Worm (Caenorhabditis elegans) whole organism, mixed stage, embryonic: ENCODE results near the gene M02E1.4.

Experiments used
- M03D4.4 ChIP-seq: sonication (generic microtip); optimal IDR thresholded peaks from 2 replicates; lab custom pipeline; 2017; ENCODE audit warnings: mild to moderate bottlenecking, missing genetic modification characterization, missing compliant biosample characterization
- bed-3 ChIP-seq: fragments of 200-800 bp; sonication (Bioruptor generic); optimal IDR thresholded peaks from 3 replicates; lab custom pipeline; 2018; ENCODE audit warnings: mild to moderate bottlenecking, missing genetic modification characterization, moderate library complexity, missing compliant biosample characterization
- ceh-39 ChIP-seq: fragments of 150-350 bp; optimal IDR thresholded peaks from 2 replicates; lab custom pipeline; 2014; ENCODE audit warnings: missing biosample characterization, missing genetic modification characterization
- ceh-43 ChIP-seq: fragments of 200-800 bp; sonication (Bioruptor generic); optimal IDR thresholded peaks from 2 replicates; lab custom pipeline; 2018; ENCODE audit warnings: mild to moderate bottlenecking, missing genetic modification characterization, moderate library complexity, missing compliant biosample characterization
- ceh-83 ChIP-seq: fragments of 200-800 bp; sonication (Bioruptor generic); optimal IDR thresholded peaks from 2 replicates; lab custom pipeline; 2018; ENCODE audit warnings: mild to moderate bottlenecking, missing genetic modification characterization, missing compliant biosample characterization
- ces-1 ChIP-seq: fragments of 150-350 bp; optimal IDR thresholded peaks from 2 replicates; lab custom pipeline; 2014; ENCODE audit warnings: missing biosample characterization, missing genetic modification reagents, missing genetic modification characterization
- drap-1 ChIP-seq: fragments of 200-800 bp; sonication (Bioruptor generic); optimal IDR thresholded peaks from 3 replicates; lab custom pipeline; 2018; ENCODE audit warnings: mild to moderate bottlenecking, missing genetic modification characterization, missing compliant biosample characterization
- elt-1 ChIP-seq: sonication (generic microtip); optimal IDR thresholded peaks from 2 replicates; lab custom pipeline; 2017; ENCODE audit warnings: missing genetic modification characterization, mild to moderate bottlenecking, missing compliant biosample characterization, antibody characterized with exemption, moderate library complexity, borderline replicate concordance; ENCODE audit not compliant: insufficient read depth
- elt-3 ChIP-seq: fragments of 150-350 bp; optimal IDR thresholded peaks from 2 replicates; lab custom pipeline; 2014; ENCODE audit warnings: missing biosample characterization, missing genetic modification characterization
- flh-1 ChIP-seq: fragments of 200-800 bp; sonication (Bioruptor generic); optimal IDR thresholded peaks from 2 replicates; lab custom pipeline; 2018; ENCODE audit warnings: mild to moderate bottlenecking, missing genetic modification characterization, moderate library complexity, missing compliant biosample characterization
- ham-2 ChIP-seq: fragments of 200-800 bp; sonication (Bioruptor generic); optimal IDR thresholded peaks from 2 replicates; lab custom pipeline; 2018; ENCODE audit warnings: mild to moderate bottlenecking, missing genetic modification characterization, missing compliant biosample characterization
- hlh-1 ChIP-seq: fragments of 150-350 bp; optimal IDR thresholded peaks from 2 replicates; lab custom pipeline; 2014; ENCODE audit warnings: missing biosample characterization, missing genetic modification reagents, missing genetic modification characterization
- lin-13 ChIP-seq: fragments of 150-350 bp; optimal IDR thresholded peaks from 2 replicates; lab custom pipeline; 2014; ENCODE audit warnings: missing biosample characterization, missing genetic modification characterization
- lin-32 ChIP-seq: fragments of 200-800 bp; sonication (Bioruptor generic); optimal IDR thresholded peaks from 2 replicates; lab custom pipeline; 2018; ENCODE audit warnings: mild to moderate bottlenecking, missing genetic modification characterization, missing compliant biosample characterization
- lsy-2 ChIP-seq: fragments of 150-350 bp; optimal IDR thresholded peaks from 2 replicates; lab custom pipeline; 2014; ENCODE audit warnings: missing biosample characterization, missing genetic modification characterization
- mab-5 ChIP-seq: fragments of 150-350 bp; optimal IDR thresholded peaks from 2 replicates; lab custom pipeline; 2014; ENCODE audit warnings: missing biosample characterization, missing genetic modification characterization
- mep-1 ChIP-seq: fragments of 150-350 bp; optimal IDR thresholded peaks from 2 replicates; lab custom pipeline; 2017; ENCODE audit warnings: missing biosample characterization, missing genetic modification reagents, missing genetic modification characterization, inconsistent platforms
- mls-2 ChIP-seq: sonication (generic microtip); optimal IDR thresholded peaks from 2 replicates; lab custom pipeline; 2016; ENCODE audit warnings: mild to moderate bottlenecking, missing genetic modification characterization, moderate library complexity, missing compliant biosample characterization
- nhr-12 ChIP-seq: fragments of 150-350 bp; optimal IDR thresholded peaks from 2 replicates; lab custom pipeline; 2014; ENCODE audit warnings: missing biosample characterization, missing genetic modification characterization
- nhr-2 ChIP-seq: fragments of 150-350 bp; optimal IDR thresholded peaks from 2 replicates; lab custom pipeline; 2014; ENCODE audit warnings: missing biosample characterization, missing genetic modification characterization
- nhr-237 ChIP-seq: fragments of 150-350 bp; optimal IDR thresholded peaks from 2 replicates; lab custom pipeline; 2014; ENCODE audit warnings: missing biosample characterization, missing genetic modification characterization
- nhr-28 ChIP-seq: fragments of 150-350 bp; optimal IDR thresholded peaks from 2 replicates; lab custom pipeline; 2014; ENCODE audit warnings: missing biosample characterization, missing genetic modification characterization
- nhr-76 ChIP-seq: sonication (generic microtip); optimal IDR thresholded peaks from 2 replicates; lab custom pipeline; 2017; ENCODE audit warnings: missing biosample characterization, missing genetic modification characterization
- pha-4 ChIP-seq: fragments of 150-350 bp; optimal IDR thresholded peaks from 2 replicates; lab custom pipeline; 2018; ENCODE audit warnings: missing biosample characterization, missing genetic modification reagents, missing genetic modification characterization
- sem-2 ChIP-seq: fragments of 200-800 bp; sonication (Bioruptor generic); optimal IDR thresholded peaks from 2 replicates; lab custom pipeline; 2018; ENCODE audit warnings: mild to moderate bottlenecking, missing genetic modification characterization, missing compliant biosample characterization
- snpc-4 ChIP-seq: fragments of 150-350 bp; optimal IDR thresholded peaks from 2 replicates; lab custom pipeline; 2014; ENCODE audit warnings: missing biosample characterization, missing genetic modification characterization
- sptf-1 ChIP-seq: sonication (generic microtip); optimal IDR thresholded peaks from 2 replicates; lab custom pipeline; 2017; ENCODE audit warnings: mild to moderate bottlenecking, missing genetic modification characterization, moderate library complexity, missing compliant biosample characterization
- tbx-8 ChIP-seq: fragments of 200-800 bp; sonication (Bioruptor generic); optimal IDR thresholded peaks from 2 replicates; lab custom pipeline; 2018; ENCODE audit warnings: mild to moderate bottlenecking, missing genetic modification characterization, moderate library complexity, missing compliant biosample characterization
- unc-120 ChIP-seq: sonication (generic microtip); optimal IDR thresholded peaks from 2 replicates; lab custom pipeline; 2017; ENCODE audit warnings: missing genetic modification characterization, missing compliant biosample characterization; ENCODE audit not compliant: poor library complexity, severe bottlenecking
- unc-62 ChIP-seq: fragments of 150-350 bp; optimal IDR thresholded peaks from 2 replicates; lab custom pipeline; 2014; ENCODE audit warnings: missing biosample characterization, missing genetic modification reagents, missing genetic modification characterization
- zip-8 ChIP-seq: fragments of 150-350 bp; optimal IDR thresholded peaks from 2 replicates; lab custom pipeline; 2014; ENCODE audit warnings: missing biosample characterization, missing genetic modification characterization
- ztf-11 ChIP-seq: fragments of 150-350 bp; optimal IDR thresholded peaks from 2 replicates; lab custom pipeline; 2014; ENCODE audit warnings: missing biosample characterization, missing genetic modification characterization

M02E1.4 gene

ce11 chrX:299090-299489, 14.0 kb upstream of the M02E1.4 start:
- TF ChIP-seq zip-8 (tag; lab: Kevin White, UChicago): no peak
- TF ChIP-seq nhr-12 (tag; lab: Kevin White, UChicago): no peak
- no peak for TF ChIP-seq nhr-28 (tag; lab: Kevin White, UChicago)
- TF ChIP-seq mep-1 (tag; lab: Kevin White, UChicago): no peak
- TF ChIP-seq ces-1 (GFP tag; lab: Kevin White, UChicago): no peak
- TF ChIP-seq nhr-76: no peak
- TF ChIP-seq M03D4.4 (tag; lab: Kevin White, UChicago): no peak
- TF ChIP-seq ceh-43: no peak
- no peak for TF ChIP-seq pha-4
- no peak for TF ChIP-seq snpc-4
- TF ChIP-seq lin-13 (tag; lab: Kevin White, UChicago): no peak
- TF ChIP-seq flh-1 (GFP tag; lab: Kevin White, UChicago): no peak
- no peak for TF ChIP-seq elt-3
- no peak for TF ChIP-seq hlh-1 (tag; lab: Kevin White, UChicago)
- TF ChIP-seq unc-62 (GFP tag; lab: Kevin White, UChicago): no peak
- TF ChIP-seq sem-2: no peak

- TF ChIP-seq hlh-1 (tag; lab: Kevin White, UChicago) (peak; percentile 78), tbx-8 (GFP tag; lab: Kevin White, UChicago) (no peak)
Observed at ce11 chrX:300250-300649, 12.8 kb upstream of the M02E1.4 start.

ce11 chrX:301530-301929, 11.5 kb upstream of the M02E1.4 start, which contains the start of gene gcp-2.1:
Gene gcp-2.1 (plus strand): TSS chrX:301830.
- TF ChIP-seq drap-1 (GFP tag; lab: Kevin White, UChicago) (no peak), ztf-11 (no peak), ceh-83 (GFP tag; lab: Kevin White, UChicago) (no peak), elt-1 (tag; lab: Kevin White, UChicago) (no peak), snpc-4 (no peak), lin-32 (GFP tag; lab: Kevin White, UChicago) (no peak), lin-13 (tag; lab: Kevin White, UChicago) (no peak)

- peak; percentile 92 for TF ChIP-seq ces-1 (GFP tag; lab: Kevin White, UChicago)
- no peak for TF ChIP-seq nhr-12 (tag; lab: Kevin White, UChicago)
- TF ChIP-seq, all 35 proteins: peak for 1
Observed at ce11 chrX:305057-305456, 8.0 kb upstream of the M02E1.4 start.

- TF ChIP-seq ces-1 (GFP tag; lab: Kevin White, UChicago): peak; percentile 66
- no peak for TF ChIP-seq nhr-237
- TF ChIP-seq nhr-2 (tag; lab: Kevin White, UChicago): no peak
- no peak for TF ChIP-seq M03D4.4 (tag; lab: Kevin White, UChicago)
- no peak for TF ChIP-seq bed-3 (GFP tag; lab: Kevin White, UChicago)
Observed at ce11 chrX:309076-309475, 4.0 kb upstream of the M02E1.4 start.

- TF ChIP-seq ham-2 (GFP tag; lab: Kevin White, UChicago) (no peak), snpc-4 (no peak), flh-1 (GFP tag; lab: Kevin White, UChicago) (no peak), zip-8 (tag; lab: Kevin White, UChicago) (no peak), ceh-39 (tag; lab: Kevin White, UChicago) (no peak), pha-4 (no peak), M03D4.4 (tag; lab: Kevin White, UChicago) (no peak), elt-1 (tag; lab: Kevin White, UChicago) (no peak), ztf-11 (no peak), elt-3 (no peak), unc-120 (tag; lab: Kevin White, UChicago) (no peak), ceh-43 (no peak), lin-32 (GFP tag; lab: Kevin White, UChicago) (no peak), nhr-12 (tag; lab: Kevin White, UChicago) (no peak)
Observed at ce11 chrX:311211-311610, 1.9 kb upstream of the M02E1.4 start, which contains the start of gene nlp-64. Gene nlp-64 (minus strand): TSS chrX:311311.

ce11 chrX:312238-312637, 836 bp upstream of the M02E1.4 start:
- no peak for TF ChIP-seq sem-2
- TF ChIP-seq sptf-1 (tag; lab: Kevin White, UChicago): no peak
- TF ChIP-seq ztf-11: no peak
- no peak for TF ChIP-seq lin-13 (tag; lab: Kevin White, UChicago)
- TF ChIP-seq nhr-28 (tag; lab: Kevin White, UChicago): no peak
- TF ChIP-seq mls-2 (tag; lab: Kevin White, UChicago): no peak
- no peak for TF ChIP-seq ceh-83 (GFP tag; lab: Kevin White, UChicago)
- TF ChIP-seq mab-5: no peak
- TF ChIP-seq nhr-12 (tag; lab: Kevin White, UChicago): no peak
- no peak for TF ChIP-seq elt-3
- no peak for TF ChIP-seq pha-4
- TF ChIP-seq ceh-43: no peak
- no peak for TF ChIP-seq tbx-8 (GFP tag; lab: Kevin White, UChicago)
- TF ChIP-seq ham-2 (GFP tag; lab: Kevin White, UChicago): no peak
- no peak for TF ChIP-seq nhr-237
- TF ChIP-seq nhr-76: no peak
- no peak for TF ChIP-seq lsy-2 (tag; lab: Kevin White, UChicago)
- TF ChIP-seq lin-32 (GFP tag; lab: Kevin White, UChicago): no peak
- no peak for TF ChIP-seq elt-1 (tag; lab: Kevin White, UChicago)
